Fruit fly (Drosophila melanogaster): ENCODE measurements around the gene CG42371.

CG42371 gene

DNA sequence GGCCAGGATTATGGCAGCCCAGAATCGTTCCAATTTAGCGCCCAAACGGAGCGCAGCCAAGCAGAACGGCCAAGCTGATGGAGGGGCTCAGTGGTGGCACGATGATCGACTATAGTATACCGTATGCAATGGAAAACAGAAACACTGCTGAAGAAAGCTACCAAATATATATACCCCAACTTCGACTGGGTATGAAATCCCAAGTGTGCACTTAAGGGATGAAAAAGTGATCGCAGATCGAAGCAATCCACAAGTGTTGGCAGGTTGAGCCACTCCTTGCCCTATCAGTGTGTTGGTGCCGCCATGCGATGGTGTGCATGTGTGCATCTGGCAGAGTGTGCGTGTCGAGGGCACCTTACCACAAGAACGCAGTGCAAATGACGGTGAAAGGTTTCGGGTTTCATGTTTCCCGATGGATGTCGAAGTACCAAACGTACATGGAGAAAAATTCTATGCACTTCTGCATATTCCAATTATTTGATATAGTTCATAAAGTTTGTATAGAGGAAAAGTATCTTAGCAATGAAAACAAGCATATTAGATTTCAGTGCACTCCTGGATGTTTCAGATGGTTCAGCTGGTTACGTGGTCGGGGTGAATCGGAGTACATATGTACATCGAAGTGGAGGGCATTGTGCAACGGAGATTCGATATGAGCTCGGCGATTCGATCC is 34.9 kb downstream of the CG42371 start (continued):
- no peak for TF ChIP-seq grn (GFP tag; optimal IDR thresholded peaks at IDR 0.05)
- no peak for TF ChIP-seq CG8281 (tag; optimal IDR thresholded peaks at IDR 0.05)
- no peak for TF ChIP-seq en (GFP tag; optimal IDR thresholded peaks at IDR 0.05)
- peak; percentile 1 for TF ChIP-seq CG33557 (GFP tag; optimal IDR thresholded peaks at IDR 0.05)
- TF ChIP-seq Fer2 (tag; optimal IDR thresholded peaks at IDR 0.05), result no peak
- no peak for TF ChIP-seq CG2129 (GFP tag; IDR thresholded peaks at IDR 0.05; ENCODE audit: partially characterized antibody)
- TF ChIP-seq CG10431 (GFP tag; optimal IDR thresholded peaks at IDR 0.05), result no peak
- no peak for TF ChIP-seq hbn (GFP tag; IDR thresholded peaks at IDR 0.05; ENCODE audit: partially characterized antibody)
- TF ChIP-seq mirr (GFP tag; optimal IDR thresholded peaks at IDR 0.05), result no peak
- no peak for TF ChIP-seq CG4424 (GFP tag; optimal IDR thresholded peaks at IDR 0.05)
- TF ChIP-seq CG14860 (GFP tag; IDR thresholded peaks at IDR 0.05; ENCODE audit: partially characterized antibody), result peak; percentile 66
- no peak for TF ChIP-seq CG15601 (tag; optimal IDR thresholded peaks at IDR 0.05)
- no peak for TF ChIP-seq fu2 (GFP tag; optimal IDR thresholded peaks at IDR 0.05)
- TF ChIP-seq Six4 (GFP tag; optimal IDR thresholded peaks at IDR 0.05), result peak; percentile 73
- TF ChIP-seq nmo (GFP tag; optimal IDR thresholded peaks at IDR 0.05), result no peak
- TF ChIP-seq Sox102F (GFP tag; optimal IDR thresholded peaks at IDR 0.05), result no peak
- no peak for TF ChIP-seq disco-r (GFP tag; optimal IDR thresholded peaks at IDR 0.05)
- no peak for TF ChIP-seq tgo (GFP tag; IDR thresholded peaks at IDR 0.05)
- TF ChIP-seq CG17612 (GFP tag; IDR thresholded peaks at IDR 0.05), result no peak
- TF ChIP-seq CkIIα-i1 (GFP tag; IDR thresholded peaks at IDR 0.05), result no peak
- no peak for TF ChIP-seq Nf-YA (GFP tag; IDR thresholded peaks at IDR 0.05)
- TF ChIP-seq CG4730 (GFP tag; IDR thresholded peaks at IDR 0.05), result no peak
- no peak for TF ChIP-seq zfh2 (GFP tag; optimal IDR thresholded peaks at IDR 0.05)
- TF ChIP-seq zf30C (GFP tag; optimal IDR thresholded peaks at IDR 0.05), result peak; percentile 99
- TF ChIP-seq lab (GFP tag; optimal IDR thresholded peaks at IDR 0.05), result no peak
- no peak for TF ChIP-seq CG11723 (GFP tag; optimal IDR thresholded peaks at IDR 0.05)
- no peak for TF ChIP-seq run (tag; optimal IDR thresholded peaks at IDR 0.05)
- no peak for TF ChIP-seq CG32772 (GFP tag; IDR thresholded peaks at IDR 0.05)
- TF ChIP-seq Med (GFP tag), result peak; percentile 7
- peak; percentile 20; the same call in 1 of the 2 replicates for TF ChIP-seq ara (GFP tag; IDR thresholded peaks at IDR 0.05)
- TF ChIP-seq Hmx (GFP tag; optimal IDR thresholded peaks at IDR 0.05), result no peak
- no peak for TF ChIP-seq CG7556 (GFP tag; optimal IDR thresholded peaks at IDR 0.05)
- TF ChIP-seq tll (GFP tag; optimal IDR thresholded peaks at IDR 0.05), result peak in 1 of 2 experiments; percentile 23
- TF ChIP-seq hth (optimal IDR thresholded peaks at IDR 0.05), result peak; percentile 22
- no peak for TF ChIP-seq Hsf (GFP tag; optimal IDR thresholded peaks at IDR 0.05)
- 0 out of 2 replicates have a peak, but pooled peaks have one; percentile 15 for TF ChIP-seq ato (GFP tag; IDR thresholded peaks at IDR 0.05; ENCODE audit: partially characterized antibody)
- no peak for TF ChIP-seq CG4404 (GFP tag; IDR thresholded peaks at IDR 0.05)
- TF ChIP-seq ken (GFP tag; IDR thresholded peaks at IDR 0.05), result no peak
- TF ChIP-seq CG14014 (GFP tag; IDR thresholded peaks at IDR 0.05), result no peak
- TF ChIP-seq gfzf (GFP tag; optimal IDR thresholded peaks at IDR 0.05), result no peak
- no peak for TF ChIP-seq ro (GFP tag; IDR thresholded peaks at IDR 0.05)
- peak; percentile 91 for TF ChIP-seq pros (GFP tag; optimal IDR thresholded peaks at IDR 0.05)
- TF ChIP-seq CG3407 (GFP tag; optimal IDR thresholded peaks at IDR 0.05), result no peak
- peak; percentile 66 for TF ChIP-seq D19B (GFP tag; optimal IDR thresholded peaks at IDR 0.05)
- no peak for TF ChIP-seq CG9727 (GFP tag; optimal IDR thresholded peaks at IDR 0.05)
- peak; percentile 34; the same call in 1 of the 2 replicates for TF ChIP-seq inv (GFP tag; IDR thresholded peaks at IDR 0.05; ENCODE audit: partially characterized antibody)
- TF ChIP-seq kah (GFP tag; optimal IDR thresholded peaks at IDR 0.05), result peak; percentile 81
- TF ChIP-seq Drgx (GFP tag; IDR thresholded peaks at IDR 0.05), result no peak
- TF ChIP-seq gce (GFP tag; IDR thresholded peaks at IDR 0.05), result no peak
- no peak for TF ChIP-seq CG17328 (GFP tag; IDR thresholded peaks at IDR 0.05)

All from whole organism, embryonic.